Fruit fly (Drosophila melanogaster) whole organism, pupa: ENCODE measurements around the gene beta'COP.

Experiments used
- CG13204 ChIP-seq: fragments of 200-800 bp; sonication (Bioruptor generic); optimal IDR thresholded peaks from 2 replicates; lab custom pipeline; 2018; ENCODE audit warnings: missing biosample characterization, mild to moderate bottlenecking, missing genetic modification characterization, moderate library complexity
- CG4496 ChIP-seq: fragments of 200-800 bp; sonication (Bioruptor generic); IDR thresholded peaks from 3 replicates; pipeline ENCODE4 v1.3.6; 2022; ENCODE audit warnings: missing biosample characterization, missing genetic modification characterization
- CG8301 ChIP-seq: fragments of 200-800 bp; sonication (Bioruptor generic); optimal IDR thresholded peaks from 2 replicates; lab custom pipeline; 2018; ENCODE audit warnings: missing biosample characterization, mild to moderate bottlenecking, missing genetic modification characterization
- D1 ChIP-seq: fragments of 200-800 bp; sonication (Bioruptor generic); optimal IDR thresholded peaks from 2 replicates; lab custom pipeline; 2018; ENCODE audit warnings: missing biosample characterization, mild to moderate bottlenecking, missing genetic modification characterization, moderate library complexity
- EcR ChIP-seq: fragments of 200-800 bp; sonication (Bioruptor generic); optimal IDR thresholded peaks from 3 replicates; lab custom pipeline; 2019; ENCODE audit warnings: missing biosample characterization, missing genetic modification characterization, mild to moderate bottlenecking, moderate library complexity, missing genetic modification reagents
- Ets98B ChIP-seq: fragments of 200-800 bp; sonication (Bioruptor generic); IDR thresholded peaks from 2 replicates; pipeline ENCODE4 v1.3.6; 2022; ENCODE audit warnings: missing biosample characterization, missing genetic modification characterization
- fd96Ca ChIP-seq: fragments of 200-800 bp; sonication (Bioruptor generic); IDR thresholded peaks from 3 replicates; pipeline ENCODE4 v1.3.6; 2022; ENCODE audit warnings: missing biosample characterization, missing genetic modification characterization
- gl ChIP-seq: fragments of 200-800 bp; sonication (Bioruptor generic); optimal IDR thresholded peaks from 2 replicates; lab custom pipeline; 2018; ENCODE audit warnings: missing biosample characterization, mild to moderate bottlenecking, missing genetic modification characterization

DNA sequence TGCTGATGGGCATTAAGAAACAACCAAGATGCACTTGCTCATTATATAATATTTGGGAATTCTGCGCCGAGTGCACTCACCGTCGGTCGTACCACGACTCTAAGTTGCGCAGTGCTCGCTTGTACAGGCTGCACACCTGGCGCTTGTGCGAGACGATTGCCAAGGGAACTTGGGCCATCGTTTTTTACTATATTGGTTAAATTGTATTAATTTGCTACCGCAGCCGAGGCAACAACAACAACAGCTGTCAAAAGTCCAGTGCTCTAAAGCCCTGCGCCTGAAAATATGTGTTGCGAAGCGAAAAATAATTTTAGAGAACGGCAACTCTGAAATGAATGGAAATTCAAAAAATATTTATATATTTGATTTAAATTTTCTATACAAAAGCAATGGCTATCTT is 7.9 kb upstream of the beta'COP start, which contains the start of gene ND-B22:
- TF ChIP-seq fd96Ca (GFP tag; lab: Robert Waterston, UW) (no peak), Ets98B (no peak), CG8301 (tag; lab: Kevin White, UChicago) (no peak), CG4496 (GFP tag; lab: Robert Waterston, UW) (no peak), EcR (no peak), CG13204 (no peak), D1 (no peak), gl (tag; lab: Kevin White, UChicago) (no peak)
